Fruit fly (Drosophila melanogaster): Measurements from ENCODE around the gene pch2.

The pch2 gene

DNA sequence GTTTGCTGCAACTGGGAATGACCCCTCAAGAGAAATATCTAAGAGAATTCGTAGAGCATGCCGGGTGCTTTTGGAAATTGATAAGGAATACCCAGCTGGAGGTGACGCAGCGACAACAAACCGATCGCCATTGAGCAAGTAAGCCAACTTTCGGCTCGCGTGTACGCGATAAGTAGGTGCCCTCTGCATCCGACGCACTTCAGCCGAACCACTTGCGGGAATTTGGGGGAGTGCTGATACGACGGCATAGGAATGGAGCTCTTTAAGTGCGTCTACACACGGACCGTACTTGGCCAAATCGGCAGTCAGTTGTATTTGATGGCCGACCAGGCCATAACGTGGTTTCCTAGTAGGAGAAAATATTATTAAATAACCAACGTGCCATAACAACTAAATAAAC lies 37.9 kb downstream of the pch2 start, which contains the start of gene CG31259 (continued):
- TF ChIP-seq vnd (GFP tag; IDR thresholded peaks at IDR 0.05; ENCODE audit: partially characterized antibody) (peak; percentile 50; the same call in 1 of the 3 replicates), psq (GFP tag; optimal IDR thresholded peaks at IDR 0.05) (no peak), ab (GFP tag; optimal IDR thresholded peaks at IDR 0.05) (no peak), tup (GFP tag; optimal IDR thresholded peaks at IDR 0.05) (no peak), Deaf1 (tag; optimal IDR thresholded peaks at IDR 0.05) (peak; percentile 86), Fer3 (tag; optimal IDR thresholded peaks at IDR 0.05) (no peak), HmgZ (tag; optimal IDR thresholded peaks at IDR 0.05) (peak; percentile 3), CG13287 (GFP tag; IDR thresholded peaks at IDR 0.05; ENCODE audit: partially characterized antibody) (no peak), jumu (GFP tag; optimal IDR thresholded peaks at IDR 0.05) (no peak), ac (GFP tag; optimal IDR thresholded peaks at IDR 0.05) (no peak), ERR (GFP tag; optimal IDR thresholded peaks at IDR 0.05) (no peak), CG13123 (GFP tag; optimal IDR thresholded peaks at IDR 0.05) (no peak), Awh (GFP tag; IDR thresholded peaks at IDR 0.05) (no peak)

- TF ChIP-seq kah (GFP tag; optimal IDR thresholded peaks at IDR 0.05) (peak; percentile 16), Hey (tag; optimal IDR thresholded peaks at IDR 0.05) (peak; percentile 11), gsb-n (tag; optimal IDR thresholded peaks at IDR 0.05) (no peak), CG3163 (GFP tag; optimal IDR thresholded peaks at IDR 0.05) (no peak), rib (GFP tag; IDR thresholded peaks at IDR 0.05) (no peak), C15 (GFP tag; IDR thresholded peaks at IDR 0.05) (no peak), Stat92E (GFP tag; optimal IDR thresholded peaks at IDR 0.05) (no peak), CG16779 (GFP tag; IDR thresholded peaks at IDR 0.05) (no peak), Ptx1 (GFP tag; IDR thresholded peaks at IDR 0.05) (no peak), CG13424 (tag; optimal IDR thresholded peaks at IDR 0.05) (no peak), cwo (GFP tag; optimal IDR thresholded peaks at IDR 0.05) (peak; percentile 23), fu2 (GFP tag; optimal IDR thresholded peaks at IDR 0.05) (no peak), mirr (GFP tag; optimal IDR thresholded peaks at IDR 0.05) (peak; percentile 73), NC2β (GFP tag; optimal IDR thresholded peaks at IDR 0.05) (no peak), CHES-1-like (GFP tag; optimal IDR thresholded peaks at IDR 0.05) (no peak), CG1832 (GFP tag; optimal IDR thresholded peaks at IDR 0.05) (no peak), CG34376 (GFP tag; optimal IDR thresholded peaks at IDR 0.05) (peak; percentile 86), CG10321 (GFP tag; IDR thresholded peaks at IDR 0.05) (no peak), Atf-2 (GFP tag; optimal IDR thresholded peaks at IDR 0.05) (no peak), vfl (GFP tag; optimal IDR thresholded peaks at IDR 0.05) (no peak), CG18764 (GFP tag; optimal IDR thresholded peaks at IDR 0.05) (no peak), Six4 (GFP tag; optimal IDR thresholded peaks at IDR 0.05) (no peak), sd (tag; optimal IDR thresholded peaks at IDR 0.05) (peak; percentile 6), dimm (GFP tag; IDR thresholded peaks at IDR 0.05) (no peak), emc (GFP tag; optimal IDR thresholded peaks at IDR 0.05) (no peak), CrebB (tag; optimal IDR thresholded peaks at IDR 0.05) (no peak), sug (tag; optimal IDR thresholded peaks at IDR 0.05) (peak; percentile 78), cg (GFP tag; optimal IDR thresholded peaks at IDR 0.05) (no peak), CG6683 (GFP tag; optimal IDR thresholded peaks at IDR 0.05) (no peak), so (GFP tag; IDR thresholded peaks at IDR 0.05) (no peak), exex (tag; optimal IDR thresholded peaks at IDR 0.05) (peak; percentile 76), CG18599 (GFP tag; optimal IDR thresholded peaks at IDR 0.05) (no peak), CG1233 (GFP tag; optimal IDR thresholded peaks at IDR 0.05) (no peak), Med (GFP tag) (peak; percentile 60), CG4707 (GFP tag; optimal IDR thresholded peaks at IDR 0.05) (no peak), pnt (GFP tag; optimal IDR thresholded peaks at IDR 0.05) (no peak), CG3065 (GFP tag; optimal IDR thresholded peaks at IDR 0.05) (no peak), Deaf1 (tag; optimal IDR thresholded peaks at IDR 0.05) (no peak), grn (GFP tag; optimal IDR thresholded peaks at IDR 0.05) (peak; percentile 17)
These were observed 40.1 kb downstream of the pch2 start, which contains the start of gene CG31454 for dm6 chr3R:8521499-8521898. Gene CG31454 (plus strand): TSS chr3R:8521658.

All from whole organism, embryonic.